Fruit fly (Drosophila melanogaster) S2 (cell line): ENCODE data around the gene Pka-R1.

Experiments
- CG8478 ChIP-seq: fragments of >200 bp; optimal IDR thresholded peaks from 2 replicates; lab custom pipeline; 2018
- CTCF ChIP-seq, 2 experiments: fragments of >200 bp; optimal IDR thresholded peaks; 2 replicates each; lab custom pipeline; 2018

Pka-R1 gene

dm6 chr3L:20787835-20788380 is 28.0 kb upstream of the Pka-R1 start, which contains the start of gene CG11396:
Gene CG11396, minus strand, starts transcription at chr3L:20788137.
- TF ChIP-seq CG8478 (lab: Kevin White, UChicago) (no peak), CTCF (optimal IDR thresholded peaks at IDR 0.05; lab: Kevin White, UChicago) (no peak)

dm6 chr3L:20789299-20789698 is 26.6 kb upstream of the Pka-R1 start:
- no peak for TF ChIP-seq CTCF (optimal IDR thresholded peaks at IDR 0.05; lab: Kevin White, UChicago)
- no peak for TF ChIP-seq CG8478 (lab: Kevin White, UChicago)

dm6 chr3L:20792693-20793092 is 23.2 kb upstream of the Pka-R1 start, which contains the start of gene Six4:
Gene Six4, minus strand, starts transcription at chr3L:20792777.
- TF ChIP-seq CG8478 (lab: Kevin White, UChicago) (no peak), CTCF (optimal IDR thresholded peaks at IDR 0.05; lab: Kevin White, UChicago) (no peak)

dm6 chr3L:20796757-20797156 is 19.2 kb upstream of the Pka-R1 start:
- TF ChIP-seq CTCF (optimal IDR thresholded peaks at IDR 0.05; lab: Kevin White, UChicago) = no peak
- no peak for TF ChIP-seq CG8478 (lab: Kevin White, UChicago)

dm6 chr3L:20797379-20797778 is 18.5 kb upstream of the Pka-R1 start:
- TF ChIP-seq CG8478 (lab: Kevin White, UChicago) = no peak
- TF ChIP-seq CTCF (optimal IDR thresholded peaks at IDR 0.05; lab: Kevin White, UChicago) = no peak

dm6 chr3L:20798325-20798846 is 17.5 kb upstream of the Pka-R1 start, which contains the start of the genes CG3698 and tzn:
Gene CG3698, minus strand, starts transcription at chr3L:20798375.
Gene tzn, plus strand, starts transcription at chr3L:20798645.
- TF ChIP-seq CTCF (optimal IDR thresholded peaks at IDR 0.05; lab: Kevin White, UChicago) (peak; percentile 86 to 91), CG8478 (lab: Kevin White, UChicago) (no peak)

dm6 chr3L:20800208-20800607 is 15.7 kb upstream of the Pka-R1 start, which contains the start of gene Spc105R:
Gene Spc105R, plus strand, starts transcription at chr3L:20800410.
- TF ChIP-seq CG8478 (lab: Kevin White, UChicago) = no peak
- TF ChIP-seq CTCF (optimal IDR thresholded peaks at IDR 0.05; lab: Kevin White, UChicago) = peak; percentile 3 to 32

dm6 chr3L:20809088-20809999 is 6.6 kb upstream of the Pka-R1 start, which contains the start of the genes CG3634 and HIPP1:
Gene CG3634, minus strand, starts transcription at chr3L:20809272.
Gene HIPP1, plus strand, starts transcription at chr3L:20809669.
- no peak for TF ChIP-seq CTCF (optimal IDR thresholded peaks at IDR 0.05; lab: Kevin White, UChicago)
- TF ChIP-seq CG8478 (lab: Kevin White, UChicago) = no peak

dm6 chr3L:20817927-20818326 is 2.0 kb downstream of the Pka-R1 start, which contains the start of gene Mst77F:
Gene Mst77F, minus strand, starts transcription at chr3L:20818027.
- TF ChIP-seq CG8478 (lab: Kevin White, UChicago) (no peak), CTCF (optimal IDR thresholded peaks at IDR 0.05; lab: Kevin White, UChicago) (no peak)

dm6 chr3L:20823206-20823803 is 7.4 kb downstream of the Pka-R1 start:
- TF ChIP-seq CTCF (optimal IDR thresholded peaks at IDR 0.05; lab: Kevin White, UChicago) (no peak), CG8478 (lab: Kevin White, UChicago) (no peak)

- TF ChIP-seq CTCF (optimal IDR thresholded peaks at IDR 0.05; lab: Kevin White, UChicago) (no peak), CG8478 (lab: Kevin White, UChicago) (no peak)
These were observed 11.3 kb downstream of the Pka-R1 start for dm6 chr3L:20826950-20827910.

dm6 chr3L:20827962-20828361 is 12.0 kb downstream of the Pka-R1 start:
- TF ChIP-seq CG8478 (lab: Kevin White, UChicago) = no peak
- no peak for TF ChIP-seq CTCF (optimal IDR thresholded peaks at IDR 0.05; lab: Kevin White, UChicago)

- TF ChIP-seq CG8478 (lab: Kevin White, UChicago) (no peak), CTCF (optimal IDR thresholded peaks at IDR 0.05; lab: Kevin White, UChicago) (no peak)
These were observed 14.4 kb downstream of the Pka-R1 start for dm6 chr3L:20830361-20830760.
